Worm (Caenorhabditis elegans): Measurements from ENCODE around the gene ZK697.1.

The ZK697.1 gene

DNA sequence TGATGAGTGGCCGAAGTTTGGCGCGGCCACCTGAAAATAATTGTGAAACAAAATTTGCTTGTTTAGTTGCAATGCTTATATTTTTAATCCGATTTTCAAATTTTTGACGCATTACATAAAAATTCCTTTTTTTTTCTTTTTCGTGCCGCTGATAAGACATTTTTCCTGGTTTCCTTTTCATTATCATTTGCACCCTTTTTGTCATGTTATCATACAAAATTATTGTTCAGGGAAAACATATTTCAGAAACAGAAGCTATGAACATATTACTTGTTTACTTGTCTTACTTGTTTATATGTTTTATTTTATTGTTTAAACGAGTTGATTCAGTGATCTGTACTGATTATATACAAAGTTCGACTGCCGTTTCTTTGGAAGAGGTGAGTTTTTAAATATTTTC is 8.1 kb downstream of the ZK697.1 start, which contains the start of gene clec-205:
clec-205 (plus strand) TSS at position 212 of the 400 bp plus-strand sequence.
- TF ChIP-seq flt-1 (GFP tag; IDR thresholded peaks at IDR 0.05), result no peak
- no peak for TF ChIP-seq ref-1 (GFP tag; conservative IDR thresholded peaks at IDR 0.05)
- TF ChIP-seq ztf-29 (GFP tag; IDR thresholded peaks at IDR 0.05), result no peak
- no peak for TF ChIP-seq cog-1 (tag; optimal IDR thresholded peaks at IDR 0.05)
- no peak for TF ChIP-seq ztf-23 (GFP tag; IDR thresholded peaks at IDR 0.05)
- no peak for TF ChIP-seq tab-1 (GFP tag; IDR thresholded peaks at IDR 0.05)
- no peak for TF ChIP-seq med-1 (GFP tag; optimal IDR thresholded peaks at IDR 0.05; ENCODE audit: insufficient read depth)
- TF ChIP-seq klf-2 (GFP tag; conservative IDR thresholded peaks at IDR 0.05), result no peak
- TF ChIP-seq T22C8.4 (GFP tag; IDR thresholded peaks at IDR 0.05), result no peak

DNA sequence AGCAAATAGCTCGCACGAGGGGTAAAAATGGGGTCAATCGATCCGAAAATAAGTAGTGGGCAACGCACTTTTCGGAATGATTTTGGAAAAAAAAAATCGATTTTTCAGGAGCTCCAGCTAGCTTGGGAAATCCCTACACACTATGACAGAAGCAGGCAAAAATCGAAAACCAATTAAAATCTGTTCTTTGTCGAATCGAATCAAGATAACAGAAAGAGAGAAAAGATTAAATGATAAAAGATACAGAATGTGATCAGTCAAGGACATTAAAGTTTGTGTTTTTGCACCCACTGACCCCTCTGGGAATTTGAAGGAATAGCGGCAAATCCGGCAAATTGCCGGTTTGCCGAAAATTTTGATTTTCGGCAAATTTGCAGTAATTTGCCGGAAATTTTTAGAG is 14.8 kb downstream of the ZK697.1 start:
- no peak for TF ChIP-seq med-1 (GFP tag; optimal IDR thresholded peaks at IDR 0.05; ENCODE audit: insufficient read depth)

DNA sequence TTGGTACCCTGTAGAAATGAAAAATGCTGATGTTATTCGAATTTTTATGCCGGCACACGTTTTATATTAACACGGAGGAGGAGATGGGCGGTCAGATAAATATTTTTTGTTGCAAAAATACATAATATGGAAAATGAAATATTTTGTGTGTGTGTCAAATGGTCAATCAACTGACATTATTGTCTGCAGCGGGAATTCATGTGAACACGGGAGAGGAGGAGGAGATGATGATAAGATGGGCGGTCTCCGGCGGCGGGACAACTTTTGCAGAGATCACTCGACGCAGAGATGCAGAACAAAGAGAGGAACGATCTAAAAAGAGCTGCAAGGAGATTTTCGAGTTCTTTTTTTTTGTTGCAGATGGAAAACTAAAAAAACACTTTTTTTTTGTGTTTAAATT is 19.1 kb downstream of the ZK697.1 start, which contains the start of gene dhs-13:
dhs-13 (minus strand) TSS at position 8 of the 400 bp plus-strand sequence.
- no peak for TF ChIP-seq cog-1 (tag; optimal IDR thresholded peaks at IDR 0.05)
- no peak for TF ChIP-seq tab-1 (GFP tag; IDR thresholded peaks at IDR 0.05)
- TF ChIP-seq ztf-23 (GFP tag; IDR thresholded peaks at IDR 0.05), result no peak
- no peak for TF ChIP-seq flt-1 (GFP tag; IDR thresholded peaks at IDR 0.05)
- no peak for TF ChIP-seq med-1 (GFP tag; optimal IDR thresholded peaks at IDR 0.05; ENCODE audit: insufficient read depth)
- no peak for TF ChIP-seq ztf-29 (GFP tag; IDR thresholded peaks at IDR 0.05)

DNA sequence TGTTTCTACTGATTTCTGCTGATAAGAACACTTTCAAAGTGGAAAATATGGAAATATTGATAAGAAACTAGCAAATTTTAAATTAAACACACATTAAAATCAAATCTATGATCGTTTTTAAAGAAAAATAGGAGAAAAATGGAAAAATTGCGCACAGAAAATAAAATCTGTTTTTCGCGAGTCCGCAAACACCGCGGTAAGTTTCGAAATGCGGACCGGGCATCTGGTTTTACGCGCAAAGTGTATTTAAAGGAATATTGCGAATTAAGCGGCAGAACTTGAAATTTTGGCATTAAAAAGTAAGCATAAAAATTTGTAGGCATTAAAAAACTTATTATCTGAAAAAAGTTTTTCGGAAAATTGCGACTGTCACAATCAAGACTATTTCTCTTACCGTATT is 20.5 kb downstream of the ZK697.1 start:
- TF ChIP-seq cog-1 (tag; optimal IDR thresholded peaks at IDR 0.05), result no peak
- no peak for TF ChIP-seq tab-1 (GFP tag; IDR thresholded peaks at IDR 0.05)
- TF ChIP-seq med-1 (GFP tag; optimal IDR thresholded peaks at IDR 0.05; ENCODE audit: insufficient read depth), result no peak
- TF ChIP-seq ref-1 (GFP tag; conservative IDR thresholded peaks at IDR 0.05), result no peak
- no peak for TF ChIP-seq klf-2 (GFP tag; conservative IDR thresholded peaks at IDR 0.05)
- TF ChIP-seq T22C8.4 (GFP tag; IDR thresholded peaks at IDR 0.05), result no peak
- no peak for TF ChIP-seq ztf-23 (GFP tag; IDR thresholded peaks at IDR 0.05)
- no peak for TF ChIP-seq flt-1 (GFP tag; IDR thresholded peaks at IDR 0.05)
- no peak for TF ChIP-seq ztf-29 (GFP tag; IDR thresholded peaks at IDR 0.05)

DNA sequence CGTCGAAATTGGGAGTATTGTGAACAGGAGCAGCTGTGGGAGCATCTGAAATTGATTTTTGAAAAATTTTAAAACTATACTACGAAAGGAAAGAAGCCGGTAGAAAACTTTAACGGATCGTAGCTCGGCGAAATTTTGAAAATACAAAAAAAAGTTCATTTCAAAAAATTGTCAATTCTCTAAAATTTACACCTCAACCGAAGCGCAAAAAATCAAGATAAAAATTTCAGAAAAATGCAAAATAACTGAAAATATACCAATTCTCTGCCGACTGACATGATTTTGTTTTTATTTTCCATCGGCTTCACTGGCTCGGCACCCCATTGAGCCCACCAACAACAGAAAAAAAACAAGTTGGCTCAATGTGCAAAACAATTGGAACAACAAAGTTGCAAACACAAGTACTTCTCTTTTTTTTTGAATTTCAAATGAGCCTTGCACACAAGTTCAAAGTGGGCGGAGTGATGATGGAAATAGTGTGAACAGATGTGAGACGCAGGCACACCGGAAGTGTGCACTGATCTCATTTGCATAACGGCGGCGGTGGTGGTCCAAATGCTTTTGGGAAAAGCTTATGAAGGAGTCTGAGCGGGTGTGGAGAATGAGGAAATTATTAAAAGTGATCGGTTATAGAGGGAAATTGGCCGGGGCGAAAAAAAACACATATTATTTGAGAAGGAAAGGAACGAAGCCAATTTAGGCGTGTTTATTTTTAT is 22.4 kb downstream of the ZK697.1 start, which contains the start of gene F36H9.7:
F36H9.7 (minus strand) TSS at position 51 of the 716 bp plus-strand sequence.
- TF ChIP-seq ref-1 (GFP tag; conservative IDR thresholded peaks at IDR 0.05), result no peak
- TF ChIP-seq med-1 (GFP tag; optimal IDR thresholded peaks at IDR 0.05; ENCODE audit: insufficient read depth), result no peak
- TF ChIP-seq ztf-29 (GFP tag; IDR thresholded peaks at IDR 0.05), result no peak
- no peak for TF ChIP-seq flt-1 (GFP tag; IDR thresholded peaks at IDR 0.05)
- TF ChIP-seq cog-1 (tag; optimal IDR thresholded peaks at IDR 0.05), result no peak
- no peak for TF ChIP-seq klf-2 (GFP tag; conservative IDR thresholded peaks at IDR 0.05)
- no peak for TF ChIP-seq ztf-23 (GFP tag; IDR thresholded peaks at IDR 0.05)
- TF ChIP-seq tab-1 (GFP tag; IDR thresholded peaks at IDR 0.05), result no peak
- TF ChIP-seq T22C8.4 (GFP tag; IDR thresholded peaks at IDR 0.05), result no peak

DNA sequence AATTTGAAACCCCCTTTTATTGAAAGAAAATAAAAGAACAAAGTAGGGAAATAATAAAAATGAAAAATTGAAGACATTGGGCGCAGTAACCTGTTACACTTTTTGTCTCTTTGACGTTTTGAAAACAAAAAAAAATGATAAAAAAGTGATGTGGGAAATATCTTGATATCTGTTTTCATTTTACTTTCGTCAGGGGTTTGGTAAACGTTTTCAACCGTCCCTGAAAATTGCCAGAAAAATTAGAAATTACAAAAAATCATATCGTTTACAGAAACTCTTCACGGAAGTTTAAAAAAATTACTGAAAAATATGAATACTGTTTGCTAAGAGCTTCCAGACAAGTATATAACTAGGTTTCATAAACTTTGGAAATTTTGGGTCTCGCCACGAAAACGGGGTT is 26.5 kb downstream of the ZK697.1 start, which contains the start of gene F36H9.4:
F36H9.4 (minus strand) TSS at position 101 of the 400 bp plus-strand sequence.
- TF ChIP-seq cog-1 (tag; optimal IDR thresholded peaks at IDR 0.05) (no peak), flt-1 (GFP tag; IDR thresholded peaks at IDR 0.05) (no peak), tab-1 (GFP tag; IDR thresholded peaks at IDR 0.05) (no peak), T22C8.4 (GFP tag; IDR thresholded peaks at IDR 0.05) (no peak), klf-2 (GFP tag; conservative IDR thresholded peaks at IDR 0.05) (no peak), ref-1 (GFP tag; conservative IDR thresholded peaks at IDR 0.05) (no peak), ztf-29 (GFP tag; IDR thresholded peaks at IDR 0.05) (no peak), ztf-23 (GFP tag; IDR thresholded peaks at IDR 0.05) (no peak), med-1 (GFP tag; optimal IDR thresholded peaks at IDR 0.05; ENCODE audit: insufficient read depth) (no peak)

DNA sequence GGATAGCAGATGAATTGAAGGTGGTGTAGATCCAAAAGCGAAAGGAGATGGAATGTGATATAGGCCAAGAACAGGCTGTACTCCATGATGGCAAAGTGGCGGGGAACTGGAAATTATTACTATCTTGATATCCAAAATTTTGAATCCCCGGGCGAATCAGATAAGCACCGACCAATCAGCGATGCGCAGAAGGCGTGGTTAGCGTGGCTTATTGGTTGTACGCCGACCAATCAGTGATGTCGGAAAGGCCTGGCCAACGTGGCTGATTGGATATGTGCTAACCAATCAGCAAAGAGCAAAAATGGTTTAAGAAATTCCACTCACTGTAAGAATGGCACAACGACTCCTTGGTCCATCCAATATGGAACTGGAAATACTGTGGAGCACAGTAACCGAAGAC is 27.4 kb downstream of the ZK697.1 start:
- TF ChIP-seq med-1 (GFP tag; optimal IDR thresholded peaks at IDR 0.05; ENCODE audit: insufficient read depth), result no peak
- no peak for TF ChIP-seq ztf-23 (GFP tag; IDR thresholded peaks at IDR 0.05)
- no peak for TF ChIP-seq cog-1 (tag; optimal IDR thresholded peaks at IDR 0.05)
- no peak for TF ChIP-seq ref-1 (GFP tag; conservative IDR thresholded peaks at IDR 0.05)
- TF ChIP-seq tab-1 (GFP tag; IDR thresholded peaks at IDR 0.05), result no peak
- no peak for TF ChIP-seq flt-1 (GFP tag; IDR thresholded peaks at IDR 0.05)
- TF ChIP-seq ztf-29 (GFP tag; IDR thresholded peaks at IDR 0.05), result no peak
- no peak for TF ChIP-seq klf-2 (GFP tag; conservative IDR thresholded peaks at IDR 0.05)
- no peak for TF ChIP-seq T22C8.4 (GFP tag; IDR thresholded peaks at IDR 0.05)

DNA sequence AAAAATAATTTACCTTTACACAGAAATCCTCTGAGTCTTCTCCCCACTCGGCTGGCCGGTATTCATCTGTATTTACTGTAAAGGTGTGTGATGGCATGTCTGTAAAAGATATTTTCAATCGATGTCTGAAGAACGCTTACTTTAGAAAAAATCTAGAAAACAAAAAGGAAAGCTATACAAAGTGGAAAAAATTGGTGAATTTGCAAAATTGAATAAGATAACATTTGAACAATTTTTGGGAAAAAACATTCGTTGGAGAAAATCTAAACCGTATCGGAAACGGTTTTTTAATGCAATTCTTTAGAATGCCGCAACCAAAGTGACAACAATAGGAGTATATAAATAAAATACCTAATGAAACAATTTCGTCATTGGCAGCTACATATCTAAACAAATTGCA is 29.3 kb downstream of the ZK697.1 start, which contains the start of gene F36H9.5:
F36H9.5 (minus strand) TSS at position 101 of the 400 bp plus-strand sequence.
- TF ChIP-seq ref-1 (GFP tag; conservative IDR thresholded peaks at IDR 0.05) (no peak), ztf-29 (GFP tag; IDR thresholded peaks at IDR 0.05) (no peak)

DNA sequence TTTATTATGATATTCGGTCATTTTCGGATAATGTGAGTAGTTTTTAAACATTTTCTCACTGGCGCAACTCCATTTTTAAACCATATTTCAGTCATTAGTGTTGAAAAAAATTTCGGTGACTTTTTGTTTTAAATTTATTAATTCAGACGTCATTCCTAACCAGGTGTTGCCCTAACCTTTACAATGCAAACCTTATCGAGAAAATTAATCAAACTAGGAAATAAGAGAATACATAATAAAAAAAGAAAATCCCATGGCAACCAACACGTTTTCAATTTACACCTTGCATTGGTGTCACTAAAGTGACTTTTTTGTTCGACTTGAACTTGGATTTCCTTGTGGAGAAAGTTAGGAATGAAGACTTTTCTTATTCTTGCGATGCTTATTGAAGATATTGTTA is 35.6 kb downstream of the ZK697.1 start, which contains the start of gene F36H9.2:
F36H9.2 (plus strand) TSS at position 301 of the 400 bp plus-strand sequence.
- TF ChIP-seq ztf-29 (GFP tag; IDR thresholded peaks at IDR 0.05) (no peak), tab-1 (GFP tag; IDR thresholded peaks at IDR 0.05) (no peak), ref-1 (GFP tag; conservative IDR thresholded peaks at IDR 0.05) (no peak), T22C8.4 (GFP tag; IDR thresholded peaks at IDR 0.05) (no peak), cog-1 (tag; optimal IDR thresholded peaks at IDR 0.05) (no peak), flt-1 (GFP tag; IDR thresholded peaks at IDR 0.05) (no peak), med-1 (GFP tag; optimal IDR thresholded peaks at IDR 0.05; ENCODE audit: insufficient read depth) (no peak), ztf-23 (GFP tag; IDR thresholded peaks at IDR 0.05) (no peak), klf-2 (GFP tag; conservative IDR thresholded peaks at IDR 0.05) (no peak)

DNA sequence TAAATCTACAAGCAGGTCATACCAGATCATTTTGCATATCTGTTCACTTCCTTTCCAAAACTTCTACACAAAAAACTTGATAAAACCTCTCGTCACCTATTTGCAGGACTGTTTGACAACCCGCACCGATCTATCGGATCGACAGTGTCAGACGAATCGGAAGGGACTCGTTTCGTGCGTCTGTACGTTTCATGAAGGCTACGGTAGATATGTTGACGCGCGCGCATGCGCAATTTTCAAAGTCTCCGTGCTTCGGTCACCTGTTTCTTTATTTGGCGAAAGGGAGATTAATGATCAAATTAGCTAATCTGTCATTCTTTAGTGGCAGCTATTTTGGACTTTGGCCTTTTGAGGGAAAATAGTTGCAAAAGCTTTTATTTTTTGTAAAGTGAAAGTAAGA is 36.9 kb downstream of the ZK697.1 start:
- TF ChIP-seq ztf-23 (GFP tag; IDR thresholded peaks at IDR 0.05) (no peak), ztf-29 (GFP tag; IDR thresholded peaks at IDR 0.05) (no peak)

Data from whole organism, midembryonic.